Fruit fly (Drosophila melanogaster) whole organism, prepupa: ENCODE data around the gene Osi10a.

Source experiments
- CG11762 ChIP-seq: fragments of 200-800 bp; sonication (Bioruptor generic); optimal IDR thresholded peaks from 3 replicates; lab custom pipeline; 2016; ENCODE audit warnings: missing biosample characterization, missing genetic modification characterization; ENCODE audit not compliant: insufficient read depth
- CG6854 ChIP-seq: fragments of 200-800 bp; sonication (Bioruptor generic); optimal IDR thresholded peaks from 2 replicates; lab custom pipeline; 2017; ENCODE audit warnings: missing biosample characterization, mild to moderate bottlenecking, missing genetic modification characterization
- Eip75B ChIP-seq: fragments of 200-800 bp; sonication (Bioruptor generic); optimal IDR thresholded peaks from 3 replicates; lab custom pipeline; 2016; ENCODE audit warnings: missing biosample characterization, missing genetic modification characterization
- Ets21C ChIP-seq: fragments of 200-800 bp; sonication (Bioruptor generic); optimal IDR thresholded peaks from 3 replicates; lab custom pipeline; 2016; ENCODE audit warnings: missing biosample characterization, missing genetic modification characterization
- spab ChIP-seq: fragments of 200-800 bp; sonication (Bioruptor generic); optimal IDR thresholded peaks from 2 replicates; lab custom pipeline; 2017; ENCODE audit warnings: missing biosample characterization, mild to moderate bottlenecking, missing genetic modification characterization, missing genetic modification reagents

DNA sequence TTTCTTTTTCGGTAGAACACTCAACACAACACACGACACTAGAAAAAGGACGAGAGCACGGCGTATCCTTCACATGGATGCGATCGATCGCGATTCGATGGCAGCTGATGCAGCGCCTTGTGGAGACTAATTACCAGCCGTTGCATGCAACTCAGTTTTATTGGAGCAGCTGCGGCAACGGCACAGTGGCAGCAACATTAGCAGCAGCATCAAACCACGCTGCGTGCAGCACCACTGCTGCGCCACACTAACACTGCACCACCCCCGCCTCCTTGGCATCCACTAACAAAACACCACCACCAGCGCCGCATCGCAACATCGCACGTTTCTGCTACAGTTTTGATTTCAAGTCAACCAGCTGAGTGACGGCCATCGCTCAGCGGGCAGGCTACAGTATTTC, 42.1 kb upstream of the Osi10a start, which contains the start of gene Osi4:
- TF ChIP-seq spab (GFP tag; lab: Kevin White, UChicago) (no peak), CG6854 (no peak), Eip75B (no peak), CG11762 (GFP tag; lab: Kevin White, UChicago) (no peak), Ets21C (GFP tag; lab: Kevin White, UChicago) (no peak)
